Fruit fly (Drosophila melanogaster): ENCODE data around the gene CG12947.

- TF ChIP-seq Mnt (GFP tag; optimal IDR thresholded peaks at IDR 0.05) (no peak), Clk (GFP tag; optimal IDR thresholded peaks at IDR 0.05) (no peak), CG11617 (GFP tag; optimal IDR thresholded peaks at IDR 0.05) (no peak), toe (GFP tag; optimal IDR thresholded peaks at IDR 0.05) (no peak), cic (GFP tag; optimal IDR thresholded peaks at IDR 0.05) (no peak), CG7045 (GFP tag; optimal IDR thresholded peaks at IDR 0.05) (no peak)
Measured at dm6 chr3R:9739793-9740192, 40.1 kb upstream of the CG12947 start, which contains the start of gene side-VII.

Measured in whole organism, adult.